Fruit fly (Drosophila melanogaster): ENCODE measurements around the gene CG33985.

Gene CG33985

DNA sequence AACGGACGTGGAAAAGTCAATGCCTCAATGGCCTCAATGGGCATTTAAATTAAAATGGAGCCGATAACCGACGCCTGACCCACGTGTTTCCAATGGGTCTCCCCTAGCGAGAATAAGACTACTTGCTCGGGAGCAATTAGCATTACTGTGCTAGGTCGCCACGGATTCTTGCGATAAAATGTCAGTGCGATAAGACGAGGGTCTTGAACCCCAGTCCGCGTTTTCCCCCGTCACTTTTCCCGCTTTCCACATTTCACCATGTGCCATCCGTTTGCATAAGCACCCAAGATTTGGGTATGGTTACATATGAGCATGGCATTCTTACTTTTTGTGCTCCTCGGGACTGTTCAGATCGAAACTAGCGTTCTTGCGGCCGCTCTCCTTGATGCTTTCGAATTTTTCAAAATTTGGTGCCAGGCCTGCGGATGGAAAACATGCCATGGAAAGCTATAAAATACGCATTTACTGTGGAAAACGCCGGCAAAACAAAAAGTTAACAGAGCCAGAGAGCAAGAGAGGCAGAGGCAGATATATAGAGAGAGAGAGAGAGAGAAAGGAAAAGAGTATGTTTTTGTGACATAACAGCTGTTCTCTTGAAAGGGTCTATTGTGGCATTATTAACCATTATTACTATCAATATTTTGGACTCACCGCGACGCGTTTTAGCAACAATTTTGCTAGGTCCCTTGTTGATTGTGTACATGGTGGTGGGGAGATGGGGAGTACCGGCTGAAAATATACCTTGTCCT, 19.3 kb downstream of the CG33985 start (continued):
- TF ChIP-seq nerfin-2 (GFP tag; IDR thresholded peaks at IDR 0.05; ENCODE audit: partially characterized antibody) = no peak
- TF ChIP-seq sqz (GFP tag; optimal IDR thresholded peaks at IDR 0.05) = no peak
- no peak for TF ChIP-seq CG33213 (GFP tag; optimal IDR thresholded peaks at IDR 0.05)
- no peak for TF ChIP-seq Doc2 (GFP tag; IDR thresholded peaks at IDR 0.05)
- no peak for TF ChIP-seq CG7357 (GFP tag; IDR thresholded peaks at IDR 0.05)
- no peak for TF ChIP-seq vnd (GFP tag; IDR thresholded peaks at IDR 0.05; ENCODE audit: partially characterized antibody)
- no peak for TF ChIP-seq Ets97D (GFP tag; optimal IDR thresholded peaks at IDR 0.05)
- TF ChIP-seq wdn (GFP tag; IDR thresholded peaks at IDR 0.05) = no peak
- no peak for TF ChIP-seq Bdp1 (GFP tag; optimal IDR thresholded peaks at IDR 0.05)
- no peak for TF ChIP-seq Kr (GFP tag; optimal IDR thresholded peaks at IDR 0.05)
- TF ChIP-seq H15 (GFP tag; IDR thresholded peaks at IDR 0.05) = no peak
- no peak for TF ChIP-seq dimm (GFP tag; IDR thresholded peaks at IDR 0.05)
- TF ChIP-seq nerfin-1 (tag; optimal IDR thresholded peaks at IDR 0.05) = no peak
- no peak for TF ChIP-seq z (GFP tag; IDR thresholded peaks at IDR 0.05)
- no peak for TF ChIP-seq CG18262 (tag; optimal IDR thresholded peaks at IDR 0.05)
- no peak for TF ChIP-seq Ssrp (tag; optimal IDR thresholded peaks at IDR 0.05)
- no peak for TF ChIP-seq Fer3 (tag; optimal IDR thresholded peaks at IDR 0.05)
- no peak for TF ChIP-seq Hsf (GFP tag; optimal IDR thresholded peaks at IDR 0.05)
- TF ChIP-seq hb (GFP tag; IDR thresholded peaks at IDR 0.05; ENCODE audit: partially characterized antibody) = no peak

dm6 chr3L:15506174-15506926, 20.3 kb downstream of the CG33985 start:
- TF ChIP-seq crp (GFP tag; optimal IDR thresholded peaks at IDR 0.05) = no peak
- TF ChIP-seq Ssrp (tag; optimal IDR thresholded peaks at IDR 0.05) = no peak
- no peak for TF ChIP-seq jing (GFP tag; optimal IDR thresholded peaks at IDR 0.05)
- TF ChIP-seq BtbVII (GFP tag; optimal IDR thresholded peaks at IDR 0.05) = peak; percentile 11
- TF ChIP-seq Max (GFP tag; optimal IDR thresholded peaks at IDR 0.05) = no peak
- no peak for TF ChIP-seq Chrac-16 (GFP tag; optimal IDR thresholded peaks at IDR 0.05)
- TF ChIP-seq Mrtf (GFP tag; IDR thresholded peaks at IDR 0.05) = no peak
- peak; percentile 8 for TF ChIP-seq mirr (GFP tag; optimal IDR thresholded peaks at IDR 0.05)
- no peak for TF ChIP-seq CG8359 (GFP tag; optimal IDR thresholded peaks at IDR 0.05; ENCODE audit: borderline replicate concordance)
- no peak for TF ChIP-seq NfI (GFP tag; optimal IDR thresholded peaks at IDR 0.05)
- TF ChIP-seq sens (GFP tag) = peak; percentile 66
- TF ChIP-seq Pdp1 (GFP tag; optimal IDR thresholded peaks at IDR 0.05) = peak in 1 of 2 experiments; percentile 58
- peak; percentile 21 for TF ChIP-seq Med (GFP tag)
- peak; percentile 25 for TF ChIP-seq exex (tag; optimal IDR thresholded peaks at IDR 0.05)
- TF ChIP-seq CG8281 (tag; optimal IDR thresholded peaks at IDR 0.05) = no peak

dm6 chr3L:15504687-15505086, 21.9 kb downstream of the CG33985 start, which contains the start of gene CG7857:
Gene CG7857 (minus strand): TSS chr3L:15504894.
- no peak for TF ChIP-seq Jarid2 (GFP tag; optimal IDR thresholded peaks at IDR 0.05)
- no peak for TF ChIP-seq lbe (GFP tag; optimal IDR thresholded peaks at IDR 0.05)
- TF ChIP-seq CG12942 (GFP tag; optimal IDR thresholded peaks at IDR 0.05) = no peak
- TF ChIP-seq Dp (GFP tag; optimal IDR thresholded peaks at IDR 0.05) = peak; percentile 72
- TF ChIP-seq slp2 (GFP tag; optimal IDR thresholded peaks at IDR 0.05) = no peak
- no peak for TF ChIP-seq CG10979 (tag; optimal IDR thresholded peaks at IDR 0.05)
- TF ChIP-seq sima (GFP tag; optimal IDR thresholded peaks at IDR 0.05) = no peak
- no peak for TF ChIP-seq CG18619 (GFP tag; optimal IDR thresholded peaks at IDR 0.05)
- TF ChIP-seq amos (GFP tag; IDR thresholded peaks at IDR 0.05; ENCODE audit: partially characterized antibody) = no peak; the same call in 1 of the 2 replicates
- TF ChIP-seq nau (GFP tag; optimal IDR thresholded peaks at IDR 0.05) = no peak
- no peak for TF ChIP-seq pho (GFP tag; optimal IDR thresholded peaks at IDR 0.05)
- no peak for TF ChIP-seq Mrtf (GFP tag; IDR thresholded peaks at IDR 0.05)
- TF ChIP-seq CG4617 (GFP tag; optimal IDR thresholded peaks at IDR 0.05; ENCODE audit: borderline replicate concordance) = peak; percentile 14
- no peak for TF ChIP-seq knrl (GFP tag; IDR thresholded peaks at IDR 0.05; ENCODE audit: partially characterized antibody)
- no peak for TF ChIP-seq CHES-1-like (GFP tag; optimal IDR thresholded peaks at IDR 0.05)

Data from whole organism, embryonic.